Fruit fly (Drosophila melanogaster) whole organism, embryonic: ENCODE data around the gene CG34282.

Experiments used
- B-H1 ChIP-seq: fragments of 200-800 bp; sonication (Bioruptor generic); IDR thresholded peaks from 3 replicates; pipeline ENCODE4 v1.3.6; 2022; ENCODE audit warnings: missing biosample characterization, missing genetic modification characterization
- BtbVII ChIP-seq: fragments of 200-800 bp; sonication (Bioruptor generic); optimal IDR thresholded peaks from 3 replicates; lab custom pipeline; 2017; ENCODE audit warnings: missing biosample characterization, mild to moderate bottlenecking, missing genetic modification characterization
- CG10147 ChIP-seq: fragments of 200-800 bp; sonication (Bioruptor generic); optimal IDR thresholded peaks from 2 replicates; lab custom pipeline; 2019; ENCODE audit warnings: missing biosample characterization, mild to moderate bottlenecking, missing genetic modification characterization, moderate library complexity
- CG10543 ChIP-seq: fragments of 200-800 bp; sonication (Bioruptor generic); optimal IDR thresholded peaks from 3 replicates; lab custom pipeline; 2017; ENCODE audit warnings: missing biosample characterization, mild to moderate bottlenecking, missing genetic modification characterization, moderate library complexity
- CG12299 ChIP-seq: fragments of 200-800 bp; sonication (Bioruptor generic); optimal IDR thresholded peaks from 2 replicates; lab custom pipeline; 2018; ENCODE audit warnings: missing biosample characterization, mild to moderate bottlenecking, missing genetic modification characterization
- CG14050 ChIP-seq: fragments of 200-800 bp; sonication (Bioruptor generic); IDR thresholded peaks from 3 replicates; pipeline ENCODE4 v1.3.6; 2022; ENCODE audit warnings: missing biosample characterization, missing genetic modification characterization
- CG1603 ChIP-seq: fragments of 200-800 bp; sonication (Bioruptor generic); optimal IDR thresholded peaks from 2 replicates; lab custom pipeline; 2019; ENCODE audit warnings: missing biosample characterization, mild to moderate bottlenecking, missing genetic modification characterization, moderate library complexity
- CG3995 ChIP-seq: fragments of 200-800 bp; sonication (Bioruptor generic); optimal IDR thresholded peaks from 3 replicates; lab custom pipeline; 2016; ENCODE audit warnings: missing biosample characterization, missing genetic modification characterization
- CG5953 ChIP-seq: fragments of 200-800 bp; sonication (Bioruptor generic); IDR thresholded peaks from 2 replicates; pipeline ENCODE4 v1.3.6; 2022; ENCODE audit warnings: missing biosample characterization, missing genetic modification characterization
- CG7372 ChIP-seq: fragments of 200-800 bp; sonication (Bioruptor generic); IDR thresholded peaks from 2 replicates; pipeline ENCODE4 v1.3.6; 2022; ENCODE audit warnings: missing biosample characterization, missing genetic modification characterization
- CG8924 ChIP-seq: fragments of 200-800 bp; optimal IDR thresholded peaks from 3 replicates; lab custom pipeline; 2019; ENCODE audit warnings: missing biosample characterization, mild to moderate bottlenecking, missing genetic modification characterization, moderate library complexity
- CHES-1-like ChIP-seq: fragments of 200-800 bp; sonication (Bioruptor generic); optimal IDR thresholded peaks from 2 replicates; lab custom pipeline; 2016; ENCODE audit warnings: missing biosample characterization, missing genetic modification characterization
- Camta ChIP-seq: fragments of 200-800 bp; sonication (Bioruptor generic); optimal IDR thresholded peaks from 2 replicates; lab custom pipeline; 2016; ENCODE audit warnings: missing biosample characterization, missing genetic modification characterization
- Dip2 ChIP-seq: fragments of 200-800 bp; sonication (Bioruptor generic); IDR thresholded peaks from 2 replicates; pipeline ENCODE4 v1.3.6; 2022; ENCODE audit warnings: missing biosample characterization, missing genetic modification characterization
- Max ChIP-seq: fragments of 200-800 bp; sonication (Bioruptor generic); optimal IDR thresholded peaks from 2 replicates; lab custom pipeline; 2016; ENCODE audit warnings: missing biosample characterization, mild to moderate bottlenecking, missing genetic modification characterization
- NC2β ChIP-seq: fragments of 200-800 bp; sonication (Bioruptor generic); optimal IDR thresholded peaks from 2 replicates; lab custom pipeline; 2016; ENCODE audit warnings: missing biosample characterization, missing genetic modification characterization
- NfI ChIP-seq: fragments of 200-800 bp; sonication (Bioruptor generic); optimal IDR thresholded peaks from 3 replicates; lab custom pipeline; 2018; ENCODE audit warnings: missing biosample characterization, mild to moderate bottlenecking, missing genetic modification characterization, moderate library complexity
- Ravus ChIP-seq: fragments of 200-800 bp; sonication (Bioruptor generic); IDR thresholded peaks from 2 replicates; pipeline ENCODE4 v1.3.6; 2022; ENCODE audit warnings: missing biosample characterization, missing genetic modification characterization
- Rfx ChIP-seq: fragments of 200-800 bp; sonication (Bioruptor generic); IDR thresholded peaks from 2 replicates; pipeline ENCODE4 v1.3.6; 2022; ENCODE audit warnings: missing biosample characterization, missing genetic modification characterization
- Sin3A ChIP-seq: fragments of >200 bp; optimal IDR thresholded peaks from 2 replicates; lab custom pipeline; 2018
- Sox100B ChIP-seq: fragments of 200-800 bp; sonication (Bioruptor generic); optimal IDR thresholded peaks from 3 replicates; lab custom pipeline; 2018; ENCODE audit warnings: missing biosample characterization, mild to moderate bottlenecking, missing genetic modification characterization
- Sry-β ChIP-seq: fragments of 200-800 bp; sonication (Bioruptor generic); optimal IDR thresholded peaks from 2 replicates; lab custom pipeline; 2018; ENCODE audit warnings: missing biosample characterization, mild to moderate bottlenecking, missing genetic modification characterization, moderate library complexity
- Stat92E ChIP-seq, 3 experiments: fragments of >200 bp in 2 of 3; fragments of 200-800 bp in 1 of 3; sonication (Bioruptor generic) in 1 of 3; optimal IDR thresholded peaks; 2 replicates each; lab custom pipeline; 2017 to 2019; ENCODE audit warnings: missing biosample characterization in 3 of 3, missing genetic modification characterization in 3 of 3, mild to moderate bottlenecking in 1 of 3, moderate library complexity in 1 of 3
- TFAM ChIP-seq: fragments of 200-800 bp; sonication (Bioruptor generic); optimal IDR thresholded peaks from 2 replicates; lab custom pipeline; 2017; ENCODE audit warnings: missing biosample characterization, missing genetic modification characterization, inconsistent platforms
- Tbp ChIP-seq: fragments of >200 bp; optimal IDR thresholded peaks from 2 replicates; lab custom pipeline; 2018; ENCODE audit warnings: missing biosample characterization, missing genetic modification characterization
- Xrp1 ChIP-seq: fragments of 200-800 bp; sonication (Bioruptor generic); IDR thresholded peaks from 2 replicates; pipeline ENCODE4 v1.3.6; 2022; ENCODE audit warnings: missing biosample characterization, missing genetic modification characterization
- abd-A ChIP-seq: fragments of 200-800 bp; sonication (Bioruptor generic); optimal IDR thresholded peaks from 3 replicates; lab custom pipeline; 2019; ENCODE audit warnings: missing biosample characterization, mild to moderate bottlenecking, missing genetic modification characterization, moderate library complexity
- bcd ChIP-seq: fragments of 200-800 bp; sonication (Bioruptor generic); optimal IDR thresholded peaks from 2 replicates; lab custom pipeline; 2017; ENCODE audit warnings: missing biosample characterization, mild to moderate bottlenecking, missing genetic modification characterization
- chif ChIP-seq, 2 experiments: fragments of 200-800 bp; sonication (Bioruptor generic); optimal IDR thresholded peaks; 3 replicates each; lab custom pipeline; 2016; ENCODE audit warnings: missing biosample characterization in 2 of 2, missing genetic modification characterization in 2 of 2
- chinmo ChIP-seq: fragments of 200-800 bp; sonication (Bioruptor generic); IDR thresholded peaks from 4 replicates; pipeline ENCODE4 v1.3.6; 2022; ENCODE audit warnings: missing biosample characterization, missing genetic modification characterization; ENCODE audit not compliant: partially characterized antibody
- dmrt99B ChIP-seq: fragments of 200-800 bp; sonication (Bioruptor generic); optimal IDR thresholded peaks from 2 replicates; lab custom pipeline; 2018; ENCODE audit warnings: missing biosample characterization, mild to moderate bottlenecking, missing genetic modification characterization, moderate library complexity
- emc ChIP-seq: fragments of 200-800 bp; sonication (Bioruptor generic); optimal IDR thresholded peaks from 2 replicates; lab custom pipeline; 2016; ENCODE audit warnings: missing biosample characterization, missing genetic modification characterization
- eve ChIP-seq, 2 experiments: fragments of >200 bp; optimal IDR thresholded peaks; 2 replicates each; lab custom pipeline; 2017; ENCODE audit warnings: missing biosample characterization in 2 of 2, missing genetic modification characterization in 2 of 2
- grn ChIP-seq: fragments of 200-800 bp; sonication (Bioruptor generic); optimal IDR thresholded peaks from 3 replicates; lab custom pipeline; 2017; ENCODE audit warnings: missing biosample characterization, missing genetic modification characterization
- h ChIP-seq: fragments of >200 bp; optimal IDR thresholded peaks from 2 replicates; lab custom pipeline; 2017
- ham ChIP-seq: fragments of 200-800 bp; sonication (Bioruptor generic); IDR thresholded peaks from 2 replicates; pipeline ENCODE4 v1.3.6; 2022; ENCODE audit warnings: missing biosample characterization, missing genetic modification characterization
- hbn ChIP-seq: fragments of 200-800 bp; sonication (Bioruptor generic); IDR thresholded peaks from 2 replicates; pipeline ENCODE4 v1.3.6; 2022; ENCODE audit warnings: missing biosample characterization, missing genetic modification characterization; ENCODE audit not compliant: partially characterized antibody
- kah ChIP-seq: fragments of 200-800 bp; sonication (Bioruptor generic); optimal IDR thresholded peaks from 2 replicates; lab custom pipeline; 2018; ENCODE audit warnings: missing biosample characterization, mild to moderate bottlenecking, missing genetic modification characterization
- lmd ChIP-seq: fragments of 200-800 bp; sonication (Bioruptor generic); IDR thresholded peaks from 2 replicates; pipeline ENCODE4 v1.3.6; 2022; ENCODE audit warnings: missing biosample characterization, missing genetic modification characterization
- nom ChIP-seq: fragments of 200-800 bp; sonication (Bioruptor generic); optimal IDR thresholded peaks from 2 replicates; lab custom pipeline; 2017; ENCODE audit warnings: missing biosample characterization, missing genetic modification characterization, mild to moderate bottlenecking, moderate library complexity, missing genetic modification reagents
- pita ChIP-seq: fragments of 200-800 bp; sonication (Bioruptor generic); optimal IDR thresholded peaks from 2 replicates; lab custom pipeline; 2017; ENCODE audit warnings: missing biosample characterization, mild to moderate bottlenecking, missing genetic modification characterization
- pnt ChIP-seq: fragments of 200-800 bp; sonication (Bioruptor generic); optimal IDR thresholded peaks from 3 replicates; lab custom pipeline; 2016; ENCODE audit warnings: missing biosample characterization, missing genetic modification characterization
- psq ChIP-seq: fragments of 200-800 bp; sonication (Bioruptor generic); optimal IDR thresholded peaks from 2 replicates; lab custom pipeline; 2017; ENCODE audit warnings: missing biosample characterization, missing genetic modification characterization
- pzg ChIP-seq: fragments of 200-800 bp; sonication (Bioruptor generic); optimal IDR thresholded peaks from 3 replicates; lab custom pipeline; 2018; ENCODE audit warnings: missing biosample characterization, mild to moderate bottlenecking, missing genetic modification characterization, moderate library complexity
- row ChIP-seq: fragments of 200-800 bp; sonication (Bioruptor generic); IDR thresholded peaks from 3 replicates; pipeline ENCODE4 v1.3.6; 2022; ENCODE audit warnings: missing biosample characterization, missing genetic modification characterization
- shn ChIP-seq: fragments of 200-800 bp; sonication (Bioruptor generic); optimal IDR thresholded peaks from 3 replicates; lab custom pipeline; 2016; ENCODE audit warnings: missing biosample characterization, missing genetic modification characterization
- sob ChIP-seq: fragments of 200-800 bp; sonication (Bioruptor generic); IDR thresholded peaks from 2 replicates; pipeline ENCODE4 v1.3.6; 2022; ENCODE audit warnings: missing biosample characterization, missing genetic modification characterization
- stwl ChIP-seq: fragments of 200-800 bp; sonication (Bioruptor generic); optimal IDR thresholded peaks from 3 replicates; lab custom pipeline; 2018; ENCODE audit warnings: missing biosample characterization, mild to moderate bottlenecking, missing genetic modification characterization, moderate library complexity
- tll ChIP-seq, 2 experiments: fragments of 200-800 bp in 1 of 2; fragments of >200 bp in 1 of 2; sonication (Bioruptor generic) in 1 of 2; optimal IDR thresholded peaks; 2 replicates each; lab custom pipeline; 2017 to 2019; ENCODE audit warnings: missing biosample characterization in 2 of 2, missing genetic modification characterization in 2 of 2, mild to moderate bottlenecking in 1 of 2, moderate library complexity in 1 of 2
- vnd ChIP-seq: fragments of 200-800 bp; sonication (Bioruptor generic); IDR thresholded peaks from 3 replicates; pipeline ENCODE4 v1.3.6; 2022; ENCODE audit warnings: missing biosample characterization, missing genetic modification characterization; ENCODE audit not compliant: partially characterized antibody
- zen2 ChIP-seq: fragments of 200-800 bp; sonication (Bioruptor generic); IDR thresholded peaks from 3 replicates; pipeline ENCODE4 v1.3.6; 2022; ENCODE audit warnings: missing biosample characterization, missing genetic modification characterization; ENCODE audit not compliant: partially characterized antibody
- zf30C ChIP-seq: fragments of 200-800 bp; sonication (Bioruptor generic); optimal IDR thresholded peaks from 3 replicates; lab custom pipeline; 2018; ENCODE audit warnings: missing biosample characterization, mild to moderate bottlenecking, missing genetic modification characterization

The CG34282 gene

dm6 chr3R:18663525-18663924, 31.5 kb upstream of the CG34282 start, which contains the start of the genes Cpsf73 and Gos28 (continued):
- TF ChIP-seq row (GFP tag; lab: Robert Waterston, UW) (peak; percentile 86), vnd (GFP tag; lab: Robert Waterston, UW) (no peak), zf30C (GFP tag; lab: Kevin White, UChicago) (no peak), grn (peak; percentile 5), TFAM (GFP tag; lab: Kevin White, UChicago) (no peak), pita (GFP tag; lab: Kevin White, UChicago) (no peak), BtbVII (GFP tag; lab: Kevin White, UChicago) (no peak), Sin3A (peak; percentile 90), CG14050 (no peak), NC2β (GFP tag; lab: Kevin White, UChicago) (peak; percentile 44), Stat92E (GFP tag; optimal IDR thresholded peaks at IDR 0.05; lab: Kevin White, UChicago) (no peak), tll (GFP tag; optimal IDR thresholded peaks at IDR 0.05; lab: Kevin White, UChicago) (peak in 1 of 2 experiments; percentile 74), CG7372 (GFP tag; lab: Robert Waterston, UW) (no peak), NfI (GFP tag; lab: Kevin White, UChicago) (peak; percentile 6), h (lab: Kevin White, UChicago) (no peak), CG10543 (GFP tag; lab: Kevin White, UChicago) (no peak), CHES-1-like (peak; percentile 61), Sox100B (GFP tag; lab: Kevin White, UChicago) (no peak), Ravus (GFP tag; lab: Robert Waterston, UW) (no peak), Dip2 (GFP tag; lab: Robert Waterston, UW) (no peak), CG12299 (no peak), zen2 (GFP tag; lab: Robert Waterston, UW) (no peak; the same call in 2 of the 3 replicates), bcd (GFP tag; lab: Kevin White, UChicago) (no peak), eve (GFP tag; optimal IDR thresholded peaks at IDR 0.05; lab: Kevin White, UChicago) (no peak), Sry-β (GFP tag; lab: Kevin White, UChicago) (no peak), chif (GFP tag; optimal IDR thresholded peaks at IDR 0.05; lab: Kevin White, UChicago) (peak in 1 of 2 experiments; percentile 42), ham (GFP tag; lab: Robert Waterston, UW) (no peak), pzg (GFP tag; lab: Kevin White, UChicago) (peak; percentile 65), CG5953 (GFP tag; lab: Robert Waterston, UW) (no peak), Camta (GFP tag; lab: Kevin White, UChicago) (peak; percentile 14), pnt (GFP tag; lab: Kevin White, UChicago) (peak; percentile 5), nom (GFP tag; lab: Kevin White, UChicago) (no peak), CG10147 (GFP tag; lab: Kevin White, UChicago) (peak; percentile 13), B-H1 (GFP tag; lab: Robert Waterston, UW) (no peak), psq (GFP tag; lab: Kevin White, UChicago) (no peak), dmrt99B (tag; lab: Kevin White, UChicago) (no peak), Tbp (no peak), Rfx (GFP tag; lab: Robert Waterston, UW) (peak; percentile 48; the same call in 1 of the 2 replicates), hbn (GFP tag; lab: Robert Waterston, UW) (no peak), Max (no peak), emc (no peak), CG1603 (tag; lab: Kevin White, UChicago) (peak; percentile 83), abd-A (tag; lab: Kevin White, UChicago) (no peak), CG8924 (tag; lab: Kevin White, UChicago) (no peak), sob (GFP tag; lab: Robert Waterston, UW) (no peak), CG3995 (no peak), Xrp1 (GFP tag; lab: Robert Waterston, UW) (peak; percentile 10; the same call in 1 of the 2 replicates), shn (GFP tag; lab: Kevin White, UChicago) (no peak), lmd (no peak), stwl (tag; lab: Kevin White, UChicago) (peak; percentile 75), chinmo (GFP tag; lab: Robert Waterston, UW) (no peak), kah (GFP tag; lab: Kevin White, UChicago) (peak; percentile 21)
